Fruit fly (Drosophila melanogaster) whole organism, embryonic: Measurements from ENCODE around the gene Sgs1.

Experiments used
- Asciz ChIP-seq: fragments of 200-800 bp; sonication (Bioruptor generic); optimal IDR thresholded peaks from 2 replicates; lab custom pipeline; 2017; ENCODE audit warnings: missing biosample characterization, mild to moderate bottlenecking, missing genetic modification characterization, missing genetic modification reagents
- CG10462 ChIP-seq: fragments of 200-800 bp; sonication (Bioruptor generic); optimal IDR thresholded peaks from 2 replicates; lab custom pipeline; 2016; ENCODE audit warnings: missing biosample characterization, missing genetic modification characterization
- CG13287 ChIP-seq: fragments of 200-800 bp; sonication (Bioruptor generic); IDR thresholded peaks from 2 replicates; pipeline ENCODE4 v1.3.6; 2022; ENCODE audit warnings: missing biosample characterization, missing genetic modification characterization; ENCODE audit not compliant: partially characterized antibody
- CG17186 ChIP-seq: fragments of 200-800 bp; sonication (Bioruptor generic); optimal IDR thresholded peaks from 3 replicates; lab custom pipeline; 2017; ENCODE audit warnings: missing biosample characterization, missing genetic modification reagents, missing genetic modification characterization
- CG17328 ChIP-seq: fragments of 200-800 bp; sonication (Bioruptor generic); IDR thresholded peaks from 2 replicates; pipeline ENCODE4 v1.3.6; 2022; ENCODE audit warnings: missing biosample characterization, missing genetic modification characterization
- CG17612 ChIP-seq: fragments of 200-800 bp; sonication (Bioruptor generic); IDR thresholded peaks from 2 replicates; pipeline ENCODE4 v1.3.6; 2022; ENCODE audit warnings: missing biosample characterization, missing genetic modification characterization
- CG17802 ChIP-seq: fragments of 200-800 bp; sonication (Bioruptor generic); optimal IDR thresholded peaks from 2 replicates; lab custom pipeline; 2018; ENCODE audit warnings: missing biosample characterization, mild to moderate bottlenecking, missing genetic modification characterization, moderate library complexity
- CG18011 ChIP-seq: fragments of 200-800 bp; sonication (Bioruptor generic); optimal IDR thresholded peaks from 2 replicates; lab custom pipeline; 2017; ENCODE audit warnings: missing biosample characterization, missing genetic modification characterization, mild to moderate bottlenecking, moderate library complexity, missing genotype
- CG18476 ChIP-seq: fragments of 200-800 bp; sonication (Bioruptor generic); optimal IDR thresholded peaks from 2 replicates; lab custom pipeline; 2016; ENCODE audit warnings: missing biosample characterization, mild to moderate bottlenecking, missing genetic modification characterization
- CG2889 ChIP-seq: fragments of 200-800 bp; sonication (Bioruptor generic); IDR thresholded peaks from 3 replicates; pipeline ENCODE4 v1.3.6; 2022; ENCODE audit warnings: missing biosample characterization, missing genetic modification characterization
- CG30431 ChIP-seq: fragments of 200-800 bp; sonication (Bioruptor generic); optimal IDR thresholded peaks from 2 replicates; lab custom pipeline; 2017; ENCODE audit warnings: missing biosample characterization, missing genetic modification characterization
- CG3281 ChIP-seq: fragments of 200-800 bp; sonication (Bioruptor generic); optimal IDR thresholded peaks from 3 replicates; lab custom pipeline; 2017; ENCODE audit warnings: missing biosample characterization, mild to moderate bottlenecking, missing genetic modification characterization
- CG6254 ChIP-seq: fragments of 200-800 bp; sonication (Bioruptor generic); optimal IDR thresholded peaks from 3 replicates; lab custom pipeline; 2017; ENCODE audit warnings: mild to moderate bottlenecking, missing biosample characterization, missing genetic modification reagents, missing genetic modification characterization
- CG7786 ChIP-seq: fragments of 200-800 bp; sonication (Bioruptor generic); optimal IDR thresholded peaks from 2 replicates; lab custom pipeline; 2016; ENCODE audit warnings: missing biosample characterization, missing genetic modification characterization
- CG8281 ChIP-seq: fragments of 200-800 bp; sonication (Bioruptor generic); optimal IDR thresholded peaks from 2 replicates; lab custom pipeline; 2018; ENCODE audit warnings: missing biosample characterization, mild to moderate bottlenecking, missing genetic modification characterization, moderate library complexity
- CrebB ChIP-seq: fragments of 200-800 bp; sonication (Bioruptor generic); optimal IDR thresholded peaks from 3 replicates; lab custom pipeline; 2018; ENCODE audit warnings: missing biosample characterization, mild to moderate bottlenecking, missing genetic modification characterization
- Dp ChIP-seq: fragments of 200-800 bp; sonication (Bioruptor generic); optimal IDR thresholded peaks from 2 replicates; lab custom pipeline; 2018; ENCODE audit warnings: missing biosample characterization, mild to moderate bottlenecking, missing genetic modification characterization, moderate library complexity
- E2f2 ChIP-seq: fragments of 200-800 bp; sonication (Bioruptor generic); IDR thresholded peaks from 2 replicates; pipeline ENCODE4 v1.3.6; 2022; ENCODE audit warnings: missing biosample characterization, missing genetic modification characterization
- GATAe ChIP-seq: fragments of 200-800 bp; sonication (Bioruptor generic); conservative IDR thresholded peaks from 2 replicates; pipeline ENCODE4 v1.3.6; 2022; ENCODE audit warnings: missing biosample characterization, missing genetic modification characterization
- Hr3 ChIP-seq: fragments of 200-800 bp; sonication (Bioruptor generic); optimal IDR thresholded peaks from 3 replicates; lab custom pipeline; 2016; ENCODE audit warnings: missing biosample characterization, missing genetic modification characterization
- MBD-R2 ChIP-seq: fragments of 200-800 bp; sonication (Bioruptor generic); IDR thresholded peaks from 2 replicates; pipeline ENCODE4 v1.3.6; 2022; ENCODE audit warnings: missing biosample characterization, missing genetic modification characterization
- Med ChIP-seq: fragments of 200-800 bp; sonication (Bioruptor generic); peaks from one replicate; lab custom pipeline; 2016; ENCODE audit warnings: missing biosample characterization, missing genetic modification characterization, mild to moderate bottlenecking, inconsistent platforms, moderate library complexity
- Nf-YA ChIP-seq: fragments of 200-800 bp; sonication (Bioruptor generic); IDR thresholded peaks from 2 replicates; pipeline ENCODE4 v1.3.6; 2022; ENCODE audit warnings: missing biosample characterization, missing genetic modification characterization
- Sox100B ChIP-seq: fragments of 200-800 bp; sonication (Bioruptor generic); optimal IDR thresholded peaks from 3 replicates; lab custom pipeline; 2018; ENCODE audit warnings: missing biosample characterization, mild to moderate bottlenecking, missing genetic modification characterization
- Trl ChIP-seq, 3 experiments: fragments of >200 bp in 2 of 3; fragments of 200-800 bp in 1 of 3; sonication (Bioruptor generic) in 1 of 3; optimal IDR thresholded peaks; 2 replicates in 1 of 3; 3 replicates in 2 of 3; lab custom pipeline; 2016 to 2017; ENCODE audit warnings: missing biosample characterization in 1 of 3, missing genetic modification characterization in 1 of 3
- bsh ChIP-seq, 2 experiments: fragments of 200-800 bp; sonication (Bioruptor generic); optimal IDR thresholded peaks; 2 replicates each; lab custom pipeline; 2017 to 2018; ENCODE audit warnings: mild to moderate bottlenecking in 2 of 2, missing biosample characterization in 2 of 2, missing genetic modification characterization in 2 of 2, moderate library complexity in 1 of 2
- chinmo ChIP-seq: fragments of 200-800 bp; sonication (Bioruptor generic); IDR thresholded peaks from 4 replicates; pipeline ENCODE4 v1.3.6; 2022; ENCODE audit warnings: missing biosample characterization, missing genetic modification characterization; ENCODE audit not compliant: partially characterized antibody
- crp ChIP-seq, 2 experiments: fragments of 200-800 bp; sonication (Bioruptor generic); optimal IDR thresholded peaks; 2 replicates in 1 of 2; 3 replicates in 1 of 2; lab custom pipeline; 2017; ENCODE audit warnings: missing biosample characterization in 2 of 2, missing genetic modification characterization in 2 of 2, mild to moderate bottlenecking in 1 of 2, moderate library complexity in 1 of 2
- da ChIP-seq: fragments of 200-800 bp; sonication (Bioruptor generic); optimal IDR thresholded peaks from 2 replicates; lab custom pipeline; 2016; ENCODE audit warnings: missing biosample characterization, missing genetic modification characterization
- dysf ChIP-seq: fragments of 200-800 bp; sonication (Bioruptor generic); IDR thresholded peaks from 3 replicates; pipeline ENCODE4 v1.3.6; 2022; ENCODE audit warnings: missing biosample characterization, missing genetic modification characterization
- exex ChIP-seq: fragments of 200-800 bp; sonication (Bioruptor generic); optimal IDR thresholded peaks from 4 replicates; lab custom pipeline; 2018; ENCODE audit warnings: missing biosample characterization, mild to moderate bottlenecking, missing genetic modification characterization, moderate library complexity
- h ChIP-seq: fragments of >200 bp; optimal IDR thresholded peaks from 2 replicates; lab custom pipeline; 2017
- kay ChIP-seq: fragments of 200-800 bp; sonication (Bioruptor generic); optimal IDR thresholded peaks from 2 replicates; lab custom pipeline; 2016; ENCODE audit warnings: missing biosample characterization, missing genetic modification characterization
- pan ChIP-seq, 4 experiments: fragments of >200 bp in 3 of 4; fragments of 200-800 bp in 1 of 4; sonication (Bioruptor generic) in 1 of 4; optimal IDR thresholded peaks in 3 of 4; IDR thresholded peaks in 1 of 4; 2 replicates each; pipeline versions ENCODE4 v1.3.6 to Lab custom; 2017 to 2022; ENCODE audit warnings: missing biosample characterization in 2 of 4, missing genetic modification characterization in 2 of 4, mixed read lengths in 1 of 4
- pnt ChIP-seq: fragments of 200-800 bp; sonication (Bioruptor generic); optimal IDR thresholded peaks from 3 replicates; lab custom pipeline; 2016; ENCODE audit warnings: missing biosample characterization, missing genetic modification characterization
- pzg ChIP-seq: fragments of 200-800 bp; sonication (Bioruptor generic); optimal IDR thresholded peaks from 3 replicates; lab custom pipeline; 2018; ENCODE audit warnings: missing biosample characterization, mild to moderate bottlenecking, missing genetic modification characterization, moderate library complexity
- sd ChIP-seq: fragments of 200-800 bp; sonication (Bioruptor generic); optimal IDR thresholded peaks from 3 replicates; lab custom pipeline; 2018; ENCODE audit warnings: missing biosample characterization, mild to moderate bottlenecking, missing genetic modification characterization, moderate library complexity
- slbo ChIP-seq: fragments of 200-800 bp; sonication (Bioruptor generic); IDR thresholded peaks from 2 replicates; pipeline ENCODE4 v1.3.6; 2022; ENCODE audit warnings: missing biosample characterization, missing genetic modification characterization
- toy ChIP-seq: fragments of 200-800 bp; sonication (Bioruptor generic); IDR thresholded peaks from 2 replicates; pipeline ENCODE4 v1.3.6; 2022; ENCODE audit warnings: missing biosample characterization, missing genetic modification characterization
- trh ChIP-seq: fragments of 200-800 bp; sonication (Bioruptor generic); optimal IDR thresholded peaks from 2 replicates; lab custom pipeline; 2016; ENCODE audit warnings: missing biosample characterization, missing genetic modification characterization

The Sgs1 gene

DNA sequence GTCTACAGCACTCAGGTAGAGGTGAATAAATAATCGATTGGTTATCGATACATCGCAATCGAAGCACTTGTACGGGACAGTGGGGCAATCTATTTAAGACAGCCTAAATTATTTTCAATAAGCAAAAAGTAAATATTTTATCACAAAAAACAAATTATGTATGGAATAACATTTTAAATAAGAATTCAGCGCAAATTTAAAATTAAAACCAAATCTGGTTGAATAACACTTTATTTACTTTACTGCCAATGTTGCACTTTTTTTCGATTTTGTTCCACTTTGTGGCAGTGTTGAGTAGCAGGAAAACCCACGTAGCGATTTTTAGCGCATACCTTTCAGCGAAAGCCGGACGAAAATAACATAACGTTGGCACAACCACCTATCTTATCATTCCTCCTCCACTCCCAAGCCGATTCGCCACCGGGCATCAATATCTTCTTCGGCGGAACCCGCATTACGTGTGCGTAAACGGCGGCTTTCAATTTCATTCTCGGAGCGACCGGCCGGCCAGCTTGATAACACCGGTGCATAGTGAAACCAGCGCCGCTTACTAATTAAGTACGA, 39.9 kb downstream of the Sgs1 start, which contains the start of the genes Gmd and CG3792 (continued):
- TF ChIP-seq toy (peak; percentile 90), CG7786 (peak; percentile 93), CG8281 (tag; lab: Kevin White, UChicago) (no peak), Trl (optimal IDR thresholded peaks at IDR 0.05; lab: Kevin White, UChicago) (no peak), Trl (GFP tag; optimal IDR thresholded peaks at IDR 0.05; lab: Kevin White, UChicago) (peak; percentile 94), Hr3 (GFP tag; lab: Kevin White, UChicago) (peak; percentile 95), trh (GFP tag; lab: Kevin White, UChicago) (peak; percentile 83), CG17186 (GFP tag; lab: Kevin White, UChicago) (peak; percentile 63), Asciz (no peak), Nf-YA (peak; percentile 86), Sox100B (GFP tag; lab: Kevin White, UChicago) (no peak), CG2889 (GFP tag; lab: Robert Waterston, UW) (peak; percentile 92), dysf (GFP tag; lab: Robert Waterston, UW) (peak; percentile 97), h (lab: Kevin White, UChicago) (no peak), bsh (GFP tag; optimal IDR thresholded peaks at IDR 0.05; lab: Kevin White, UChicago) (peak; percentile 63 to 95), kay (GFP tag; lab: Kevin White, UChicago) (peak; percentile 96), CG18476 (peak; percentile 93), GATAe (GFP tag; lab: Robert Waterston, UW) (peak; percentile 90), exex (peak; percentile 72), CG17328 (GFP tag; lab: Robert Waterston, UW) (peak; percentile 97), CrebB (peak; percentile 77)
- TF ChIP-seq, all 482 proteins: peak for 441

DNA sequence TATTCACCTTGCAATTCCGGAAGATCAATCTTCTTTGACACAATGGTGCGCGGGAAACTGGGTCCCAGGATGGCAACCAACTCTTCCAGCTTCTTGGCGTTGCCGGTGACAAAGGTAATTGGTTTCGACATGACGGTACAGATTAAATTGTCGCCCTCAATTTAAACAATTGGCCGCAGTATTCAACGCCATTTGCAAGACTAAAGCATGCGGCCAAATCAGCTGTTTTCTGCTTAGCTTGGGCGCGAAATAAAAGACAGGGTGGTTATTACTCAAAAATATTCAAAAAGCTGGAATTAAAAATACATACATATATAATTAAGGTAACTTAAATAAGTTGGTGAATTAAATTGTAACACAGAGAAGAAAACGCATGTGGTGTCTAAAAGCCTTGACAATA, 41.9 kb downstream of the Sgs1 start, which contains the start of gene CG8891:
Gene CG8891 (minus strand): TSS at position 242 of the 400 bp plus-strand sequence.
- TF ChIP-seq E2f2 (peak; percentile 88), CG17612 (GFP tag; lab: Robert Waterston, UW) (no peak), CG10462 (GFP tag; lab: Kevin White, UChicago) (no peak), crp (GFP tag; optimal IDR thresholded peaks at IDR 0.05; lab: Kevin White, UChicago) (peak in 1 of 2 experiments; percentile 83), CG18011 (peak; percentile 17), CG3281 (GFP tag; lab: Kevin White, UChicago) (peak; percentile 83), chinmo (0 out of 4 replicates have a peak, but pooled peaks have one; percentile 64), pnt (GFP tag; lab: Kevin White, UChicago) (no peak), CG17802 (tag; lab: Kevin White, UChicago) (no peak), MBD-R2 (peak; percentile 52), slbo (GFP tag; lab: Robert Waterston, UW) (no peak), CG6254 (GFP tag; lab: Kevin White, UChicago) (peak; percentile 97), Dp (GFP tag; lab: Kevin White, UChicago) (peak; percentile 77), CG30431 (GFP tag; lab: Kevin White, UChicago) (no peak), pzg (GFP tag; lab: Kevin White, UChicago) (peak; percentile 8), Med (GFP tag; lab: Kevin White, UChicago) (peak; percentile 25), CG13287 (peak; percentile 16; the same call in 1 of the 2 replicates), da (GFP tag; lab: Kevin White, UChicago) (no peak), pan (optimal IDR thresholded peaks at IDR 0.05; lab: Kevin White, UChicago) (no peak), pan (GFP tag; optimal IDR thresholded peaks at IDR 0.05 in 1 of 2, IDR thresholded peaks at IDR 0.05 in 1 of 2) (no peak), sd (tag; lab: Kevin White, UChicago) (no peak)
